Fruit fly (Drosophila melanogaster): Measurements from ENCODE around the gene CG33552.

Gene CG33552

dm6 chr2L:16703008-16703510 lies 20.8 kb downstream of the CG33552 start:
- TF ChIP-seq Myc (optimal IDR thresholded peaks at IDR 0.05) (no peak), psq (optimal IDR thresholded peaks at IDR 0.05) (peak; percentile 46)

DNA sequence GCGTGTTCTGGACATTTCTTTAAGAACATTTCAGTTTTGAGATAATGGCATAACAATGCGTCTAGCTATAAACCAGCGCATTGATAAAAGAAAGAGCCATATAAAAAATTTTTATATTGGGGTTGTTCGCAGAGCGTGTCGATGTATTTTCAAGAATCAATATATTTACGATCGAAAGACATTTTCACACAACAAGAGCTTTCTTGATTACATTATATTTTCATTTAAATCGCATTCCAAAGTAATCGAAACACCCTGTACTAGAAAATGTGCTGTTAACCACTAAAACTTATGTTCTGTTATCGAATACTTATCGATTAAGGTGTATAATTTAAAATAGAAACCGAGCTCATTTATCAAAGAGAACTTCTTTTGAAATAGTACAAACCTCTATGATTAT lies 21.4 kb downstream of the CG33552 start:
- TF ChIP-seq psq (optimal IDR thresholded peaks at IDR 0.05) (peak; percentile 53), Sin3A (optimal IDR thresholded peaks at IDR 0.05) (no peak)

DNA sequence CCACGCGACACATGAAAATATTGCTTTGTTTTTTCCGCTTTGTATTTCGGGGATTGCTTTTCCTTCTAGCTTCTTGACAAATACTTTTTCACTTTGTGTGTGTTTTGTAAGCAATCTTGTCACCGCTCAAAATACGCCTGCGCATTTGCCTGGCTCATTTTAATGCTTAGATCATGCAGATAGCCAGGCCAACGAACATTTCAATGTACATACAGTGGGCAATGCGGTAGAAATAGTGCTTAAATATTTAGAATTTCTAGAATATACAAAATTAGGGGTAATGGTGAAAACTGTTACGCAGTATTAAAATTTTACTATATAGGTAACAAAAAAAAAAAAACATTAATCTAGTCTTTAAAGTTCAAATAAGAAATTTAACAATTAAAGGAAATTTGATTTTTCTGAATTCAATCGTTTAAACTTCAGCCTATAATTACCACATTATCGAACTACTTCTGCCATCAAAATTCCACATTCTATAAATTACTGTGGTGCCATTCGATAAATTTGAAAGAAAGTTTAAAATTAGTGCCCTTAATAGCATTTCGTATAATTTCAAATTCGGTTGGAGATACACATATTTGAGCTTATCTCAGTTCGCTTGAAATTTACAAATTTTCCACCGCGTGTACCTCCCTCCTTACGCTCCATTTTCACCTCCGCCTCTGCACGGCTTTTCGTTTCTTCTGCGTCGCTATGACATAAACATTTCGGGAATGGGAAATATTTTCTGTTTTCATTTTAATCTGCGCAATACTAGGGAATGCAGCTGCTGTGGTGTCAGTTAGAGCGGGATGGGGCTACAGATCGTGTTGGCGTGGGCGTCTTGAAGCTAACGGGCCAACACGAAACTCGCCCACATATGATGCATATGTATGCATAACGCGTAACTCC lies 24.8 kb downstream of the CG33552 start:
- TF ChIP-seq insv (optimal IDR thresholded peaks at IDR 0.05): no peak
- TF ChIP-seq psq (optimal IDR thresholded peaks at IDR 0.05): no peak
- TF ChIP-seq Myc (optimal IDR thresholded peaks at IDR 0.05): no peak
- no peak for TF ChIP-seq h (optimal IDR thresholded peaks at IDR 0.05)
- TF ChIP-seq Sin3A (optimal IDR thresholded peaks at IDR 0.05): no peak
- TF ChIP-seq ttk (optimal IDR thresholded peaks at IDR 0.05): no peak

dm6 chr2L:16709693-16710092 lies 27.4 kb downstream of the CG33552 start:
- TF ChIP-seq Sin3A (optimal IDR thresholded peaks at IDR 0.05) (no peak), Myc (optimal IDR thresholded peaks at IDR 0.05) (no peak), h (optimal IDR thresholded peaks at IDR 0.05) (no peak), psq (optimal IDR thresholded peaks at IDR 0.05) (no peak), insv (optimal IDR thresholded peaks at IDR 0.05) (no peak), ttk (optimal IDR thresholded peaks at IDR 0.05) (no peak)

DNA sequence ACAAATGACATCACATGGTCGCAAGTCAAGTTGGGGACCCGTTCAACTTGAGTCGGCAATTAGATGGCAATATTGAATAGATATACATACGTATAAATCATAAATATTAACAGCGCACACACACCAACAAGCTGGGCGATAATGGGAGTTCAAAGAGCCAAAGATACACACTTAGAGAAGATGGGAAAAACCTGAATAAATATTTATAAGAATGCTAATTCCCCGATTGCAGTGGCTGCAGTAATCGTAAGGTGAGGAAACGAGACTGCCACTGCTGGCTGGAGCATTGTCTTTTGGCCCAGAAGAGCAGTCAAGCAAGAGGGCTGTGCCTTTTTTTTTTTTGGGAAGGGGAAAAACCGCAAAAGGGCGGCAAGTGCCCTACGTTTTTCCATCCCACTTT lies 27.9 kb downstream of the CG33552 start:
- TF ChIP-seq Myc (optimal IDR thresholded peaks at IDR 0.05): no peak
- TF ChIP-seq Sin3A (optimal IDR thresholded peaks at IDR 0.05): no peak
- no peak for TF ChIP-seq psq (optimal IDR thresholded peaks at IDR 0.05)
- no peak for TF ChIP-seq h (optimal IDR thresholded peaks at IDR 0.05)
- TF ChIP-seq insv (optimal IDR thresholded peaks at IDR 0.05): no peak
- no peak for TF ChIP-seq ttk (optimal IDR thresholded peaks at IDR 0.05)

DNA sequence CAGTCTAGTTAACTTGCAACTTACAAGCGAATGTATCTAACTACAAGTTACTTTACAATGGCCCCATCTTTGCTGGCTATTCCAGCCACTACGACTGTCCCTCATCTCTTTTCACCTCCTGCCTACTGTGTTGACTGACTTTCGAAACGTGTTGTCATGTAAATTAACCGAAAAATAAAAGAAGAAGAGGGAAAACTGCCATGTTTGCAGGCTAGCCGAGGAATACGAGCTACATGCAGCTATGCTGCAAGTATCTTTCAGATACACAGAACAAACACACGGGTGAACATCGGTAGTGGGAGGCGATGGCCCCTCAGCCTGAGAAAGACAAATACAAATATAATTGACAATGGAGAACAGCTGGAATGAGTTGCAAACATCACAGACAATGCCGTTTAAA lies 28.4 kb downstream of the CG33552 start:
- TF ChIP-seq psq (optimal IDR thresholded peaks at IDR 0.05) (no peak), Myc (optimal IDR thresholded peaks at IDR 0.05) (no peak), Sin3A (optimal IDR thresholded peaks at IDR 0.05) (no peak), ttk (optimal IDR thresholded peaks at IDR 0.05) (no peak), insv (optimal IDR thresholded peaks at IDR 0.05) (no peak), h (optimal IDR thresholded peaks at IDR 0.05) (no peak)

DNA sequence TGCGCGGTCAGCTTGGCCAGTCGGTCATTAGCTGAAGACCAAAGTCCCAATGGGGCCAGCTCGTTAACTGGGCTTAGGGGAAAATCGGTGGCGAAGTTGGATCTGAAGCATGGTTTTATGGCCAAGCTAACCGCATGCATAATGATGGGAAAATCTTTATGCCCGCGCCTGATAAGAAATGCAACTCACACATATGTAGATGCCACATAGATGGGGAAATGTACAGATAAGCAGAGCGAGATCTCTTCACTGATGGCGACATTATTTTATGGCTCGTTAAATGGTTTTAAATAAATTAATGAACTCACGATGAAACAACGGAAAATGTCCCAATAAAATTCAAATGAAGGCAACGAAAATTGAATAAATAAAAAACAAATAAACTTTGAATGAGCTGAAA lies 29.6 kb downstream of the CG33552 start:
- TF ChIP-seq psq (optimal IDR thresholded peaks at IDR 0.05) (no peak), Sin3A (optimal IDR thresholded peaks at IDR 0.05) (no peak), ttk (optimal IDR thresholded peaks at IDR 0.05) (no peak), h (optimal IDR thresholded peaks at IDR 0.05) (no peak), Myc (optimal IDR thresholded peaks at IDR 0.05) (no peak), insv (optimal IDR thresholded peaks at IDR 0.05) (no peak)

DNA sequence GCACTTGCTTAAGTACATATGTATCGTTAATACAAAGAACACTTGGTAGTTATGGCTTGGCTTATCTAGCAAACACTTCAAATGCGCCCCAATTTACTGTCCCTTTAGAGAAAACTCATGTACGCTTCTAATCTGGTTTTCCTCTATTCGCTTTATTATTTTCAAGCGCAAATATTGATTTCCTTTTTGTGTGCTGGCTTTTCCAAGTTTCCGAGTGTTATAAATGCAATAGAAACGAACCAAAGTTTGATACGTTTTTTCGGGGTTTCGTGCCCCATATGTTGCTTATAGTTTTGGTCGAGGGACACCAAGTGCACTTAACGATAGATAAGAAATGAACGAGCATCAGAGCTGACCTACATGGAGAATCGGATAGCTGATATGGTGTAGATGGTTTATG lies 31.6 kb downstream of the CG33552 start:
- TF ChIP-seq h (optimal IDR thresholded peaks at IDR 0.05) (no peak), Myc (optimal IDR thresholded peaks at IDR 0.05) (no peak), ttk (optimal IDR thresholded peaks at IDR 0.05) (no peak), Sin3A (optimal IDR thresholded peaks at IDR 0.05) (no peak), psq (optimal IDR thresholded peaks at IDR 0.05) (no peak), insv (optimal IDR thresholded peaks at IDR 0.05) (no peak)

dm6 chr2L:16715133-16715833 lies 33.0 kb downstream of the CG33552 start:
- TF ChIP-seq ttk (optimal IDR thresholded peaks at IDR 0.05): no peak
- TF ChIP-seq insv (optimal IDR thresholded peaks at IDR 0.05): no peak

DNA sequence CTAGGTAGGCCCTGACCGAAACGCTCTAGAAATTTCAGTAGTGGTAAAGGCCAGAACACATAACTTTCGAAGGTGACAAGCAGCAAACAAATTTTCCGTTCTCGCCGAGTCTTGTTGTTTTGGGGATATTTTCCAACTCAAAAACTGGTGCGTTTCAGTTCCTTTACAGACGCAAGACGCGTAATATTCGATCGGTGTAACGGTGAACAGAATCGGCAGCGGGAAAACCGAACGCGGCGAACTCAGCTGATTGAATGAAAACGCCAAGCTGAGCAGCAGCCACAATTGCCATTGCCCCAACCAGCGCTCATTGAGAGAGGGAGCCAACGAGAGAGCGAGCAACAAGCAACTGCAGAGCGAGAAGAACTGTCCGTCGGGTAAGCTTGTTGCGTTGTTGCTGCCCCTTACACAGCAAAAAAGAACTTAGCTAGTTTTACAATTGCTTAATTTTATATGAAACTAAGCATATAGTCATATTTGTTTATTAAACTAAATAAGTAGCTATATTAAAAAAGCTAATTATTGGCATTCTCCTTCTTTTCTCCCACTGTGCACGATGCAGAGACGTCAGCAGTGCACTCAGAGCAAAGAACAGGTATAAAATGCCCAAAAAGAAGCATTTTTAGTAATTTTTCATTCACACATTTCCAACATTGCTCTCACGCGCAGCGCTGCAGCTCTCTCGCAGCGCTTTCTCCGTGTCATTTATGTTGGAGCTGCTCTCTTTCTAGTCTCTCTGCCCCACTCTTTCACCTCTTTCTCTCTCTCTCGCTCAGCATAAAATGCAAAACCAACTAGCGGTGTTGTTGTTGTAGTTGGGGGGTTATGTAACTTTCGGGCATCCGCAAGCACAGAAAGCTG lies 33.8 kb downstream of the CG33552 start, which contains the start of the genes Cyt-c-d and CG31808:
Gene Cyt-c-d (plus strand): TSS at position 51 of the 861 bp plus-strand sequence.
Gene CG31808 (minus strand): TSS at position 355 of the 861 bp plus-strand sequence.
- no peak for TF ChIP-seq Myc (optimal IDR thresholded peaks at IDR 0.05)
- TF ChIP-seq insv (optimal IDR thresholded peaks at IDR 0.05): no peak
- no peak for TF ChIP-seq Sin3A (optimal IDR thresholded peaks at IDR 0.05)
- no peak for TF ChIP-seq psq (optimal IDR thresholded peaks at IDR 0.05)
- no peak for TF ChIP-seq ttk (optimal IDR thresholded peaks at IDR 0.05)
- TF ChIP-seq h (optimal IDR thresholded peaks at IDR 0.05): no peak

DNA sequence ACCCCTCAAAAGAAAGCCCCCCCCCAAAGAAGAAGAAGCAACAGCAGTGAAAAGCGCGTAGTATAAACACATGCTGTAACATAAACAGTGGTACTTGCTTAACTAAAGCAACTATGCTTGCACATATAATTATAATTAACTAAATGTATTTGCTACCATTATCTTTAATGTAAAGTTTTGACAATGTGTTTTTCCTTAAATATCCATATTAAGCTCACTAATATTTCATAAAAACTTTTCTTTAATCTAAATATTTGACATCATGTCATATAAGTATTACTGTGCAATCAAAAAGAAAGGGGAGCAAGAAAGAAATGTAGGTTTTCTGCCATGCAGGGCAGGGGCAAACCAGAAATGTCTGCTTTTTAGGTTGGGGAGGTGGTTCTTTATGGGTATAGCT lies 34.5 kb downstream of the CG33552 start:
- TF ChIP-seq psq (optimal IDR thresholded peaks at IDR 0.05): no peak
- no peak for TF ChIP-seq Sin3A (optimal IDR thresholded peaks at IDR 0.05)
- TF ChIP-seq ttk (optimal IDR thresholded peaks at IDR 0.05): no peak
- no peak for TF ChIP-seq h (optimal IDR thresholded peaks at IDR 0.05)
- TF ChIP-seq insv (optimal IDR thresholded peaks at IDR 0.05): no peak
